Fruit fly (Drosophila melanogaster): Measurements from ENCODE around the gene STUB1.

Gene STUB1

dm6 chr2L:10422643-10423606 lies 14.4 kb upstream of the STUB1 start, which contains the start of the genes pie and Wdfy2:
pie (minus strand) TSS chr2L:10422780.
Wdfy2 (plus strand) TSS chr2L:10423291.
- TF ChIP-seq noc (tag; optimal IDR thresholded peaks at IDR 0.05), result no peak

dm6 chr2L:10425599-10425998 lies 11.7 kb upstream of the STUB1 start:
- no peak for TF ChIP-seq noc (tag; optimal IDR thresholded peaks at IDR 0.05)

DNA sequence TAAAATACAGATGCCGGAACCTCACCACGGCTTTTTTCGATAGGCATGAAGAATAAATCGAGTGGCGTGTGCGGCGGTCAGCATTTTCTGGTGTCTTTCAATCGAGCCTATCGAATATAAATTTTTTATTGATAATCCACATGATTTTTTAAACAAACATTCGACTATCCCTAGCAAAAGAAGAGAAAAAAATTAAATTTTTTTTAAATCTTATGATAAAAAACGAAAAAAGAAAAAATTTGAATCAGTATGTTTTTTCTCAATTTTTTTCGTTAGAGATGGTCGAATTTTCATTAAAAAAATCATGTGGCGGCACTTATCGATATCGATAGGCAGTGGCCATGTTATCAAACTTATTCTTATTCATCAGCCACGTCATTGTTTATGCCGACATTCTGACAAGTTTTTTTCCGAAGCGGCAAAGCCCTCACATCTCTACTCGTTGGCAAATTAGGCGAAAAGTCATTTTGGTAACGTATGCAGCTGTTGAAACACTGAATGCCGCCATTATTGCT lies 10.8 kb upstream of the STUB1 start, which contains the start of the genes SmB and KdelR:
Gene SmB (minus strand): TSS at position 94 of the 515 bp plus-strand sequence.
Gene KdelR (plus strand): TSS at position 354 of the 515 bp plus-strand sequence.
- no peak for TF ChIP-seq noc (tag; optimal IDR thresholded peaks at IDR 0.05)

dm6 chr2L:10428528-10428927 lies 8.8 kb upstream of the STUB1 start, which contains the start of gene CG5188:
CG5188 (plus strand) TSS chr2L:10428829.
- peak; percentile 8 for TF ChIP-seq noc (tag; optimal IDR thresholded peaks at IDR 0.05)

dm6 chr2L:10430802-10431476 lies 6.4 kb upstream of the STUB1 start, which contains the start of the genes Bug22 and TfIIB:
Bug22 (minus strand) TSS chr2L:10430918.
TfIIB (plus strand) TSS chr2L:10431338.
- no peak for TF ChIP-seq noc (tag; optimal IDR thresholded peaks at IDR 0.05)

DNA sequence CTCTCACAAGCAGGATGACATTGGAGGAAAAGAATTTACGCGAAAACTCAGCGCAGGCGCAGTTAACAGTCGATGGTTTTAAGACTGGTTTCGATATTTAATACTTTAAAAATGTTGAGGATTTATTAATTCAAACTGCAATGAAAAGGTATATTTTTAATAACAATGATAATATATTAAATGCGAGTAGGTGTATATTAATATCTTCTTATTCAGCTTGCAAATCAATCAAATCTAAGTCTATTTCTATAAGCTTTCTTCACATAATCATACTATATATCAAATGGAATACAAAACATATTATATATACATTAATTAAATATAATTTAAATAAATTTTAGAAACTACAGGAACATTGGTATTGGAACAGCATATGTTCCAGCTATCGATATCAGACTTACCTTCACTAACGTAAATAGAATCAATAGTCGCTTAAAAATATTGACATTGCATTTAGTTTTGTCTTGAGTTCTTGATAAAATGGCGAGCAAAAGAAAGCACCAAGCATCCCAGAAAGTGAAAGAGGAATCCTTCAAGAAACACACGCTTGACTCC lies 1.7 kb upstream of the STUB1 start, which contains the start of the genes TBC1D16 and holn1:
Gene TBC1D16 (minus strand): TSS at position 51 of the 555 bp plus-strand sequence.
Gene holn1 (plus strand): TSS at position 390 of the 555 bp plus-strand sequence.
- TF ChIP-seq noc (tag; optimal IDR thresholded peaks at IDR 0.05), result no peak

- TF ChIP-seq noc (tag; optimal IDR thresholded peaks at IDR 0.05), result no peak
These were observed 1.8 kb downstream of the STUB1 start, which contains the start of gene Nse4 for dm6 chr2L:10439174-10439573. Nse4 (plus strand) TSS chr2L:10439440.

- no peak for TF ChIP-seq noc (tag; optimal IDR thresholded peaks at IDR 0.05)
These were observed 4.9 kb downstream of the STUB1 start, which contains the start of gene loh for dm6 chr2L:10442048-10442790. loh (plus strand) TSS chr2L:10442534.

DNA sequence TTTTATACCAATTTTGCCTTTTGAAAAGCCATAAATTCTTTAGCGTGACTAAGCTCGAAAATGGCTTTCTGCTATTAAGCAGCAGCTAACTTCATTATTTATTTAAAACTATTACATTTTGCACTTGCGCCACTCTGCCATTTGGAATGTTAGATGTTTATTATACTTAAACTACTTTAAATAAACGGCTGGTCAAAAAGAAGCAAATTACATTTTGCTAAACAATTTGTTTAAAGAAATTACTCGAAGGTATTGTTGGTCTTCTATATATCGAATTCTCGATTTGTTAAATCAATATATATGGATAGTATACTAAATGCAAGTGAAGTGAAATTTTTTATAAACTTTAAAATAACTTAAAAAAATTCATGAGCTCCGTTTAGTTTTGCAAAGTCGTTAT lies 14.9 kb downstream of the STUB1 start, which contains the start of gene ppk10:
Gene ppk10 (minus strand): TSS at position 101 of the 400 bp plus-strand sequence.
- no peak for TF ChIP-seq noc (tag; optimal IDR thresholded peaks at IDR 0.05)

DNA sequence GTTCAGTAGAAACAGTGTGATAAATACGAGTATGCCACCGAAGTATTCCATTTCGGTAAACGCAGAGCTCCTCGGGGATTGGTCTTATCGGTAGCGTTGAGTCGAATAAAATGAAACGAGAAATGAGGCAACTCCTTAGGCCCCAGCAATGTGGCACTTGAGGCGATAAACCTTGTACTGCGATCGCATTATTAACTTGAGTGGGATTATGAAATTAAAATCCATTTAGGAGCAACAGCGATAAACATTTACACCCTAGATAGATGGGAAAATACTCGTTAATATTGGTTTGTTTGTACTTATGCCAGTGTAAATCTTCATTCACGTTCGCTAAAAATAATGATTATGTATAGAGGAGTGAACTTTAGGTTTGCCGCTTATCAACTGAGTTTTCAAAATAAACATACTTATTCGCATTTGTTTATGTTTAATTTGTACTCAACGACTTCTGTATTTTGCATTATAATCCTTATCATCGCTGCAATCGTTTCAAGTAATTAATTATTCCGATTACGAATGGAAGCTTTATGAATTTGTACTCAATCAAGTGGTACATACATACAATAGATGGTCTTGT lies 18.7 kb downstream of the STUB1 start:
- TF ChIP-seq noc (tag; optimal IDR thresholded peaks at IDR 0.05), result peak; percentile 56

DNA sequence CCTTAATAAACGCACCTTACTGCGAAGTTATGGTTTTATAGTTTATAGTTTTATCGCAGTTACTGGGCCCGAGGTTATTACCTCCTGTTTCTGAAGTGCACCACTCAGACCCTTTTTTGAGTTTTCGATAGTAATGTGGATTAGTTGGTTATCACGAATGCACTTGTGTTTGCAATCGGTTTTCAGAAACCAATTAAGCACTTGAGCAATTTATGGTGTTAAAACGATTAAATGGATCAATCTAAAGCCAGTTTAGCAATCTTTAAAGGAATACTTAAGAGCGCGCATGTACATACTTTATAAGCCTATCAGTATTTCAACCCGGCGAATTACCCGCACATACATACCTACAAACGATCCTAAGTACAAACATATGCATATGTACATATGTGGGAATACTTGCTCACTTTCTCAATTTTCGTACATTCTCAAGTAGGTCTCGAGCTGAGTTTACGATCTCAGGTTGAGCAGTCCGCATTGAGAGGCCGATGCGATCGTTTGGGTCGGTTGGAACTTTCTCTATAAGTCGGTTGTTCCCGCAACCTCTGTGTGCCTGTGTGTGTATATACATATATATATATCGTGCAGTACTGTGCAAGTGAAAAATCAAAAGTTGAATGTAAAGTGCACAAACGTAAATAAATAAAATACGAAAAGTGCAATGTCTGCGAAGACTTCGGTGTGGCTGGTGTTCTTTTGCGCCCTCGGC lies 20.0 kb downstream of the STUB1 start, which contains the start of the genes LManI and LManII:
Gene LManI (minus strand): TSS at position 51 of the 709 bp plus-strand sequence.
Gene LManII (plus strand): TSS at position 468 of the 709 bp plus-strand sequence.
- TF ChIP-seq noc (tag; optimal IDR thresholded peaks at IDR 0.05), result no peak

dm6 chr2L:10458979-10459378 lies 21.6 kb downstream of the STUB1 start:
- no peak for TF ChIP-seq noc (tag; optimal IDR thresholded peaks at IDR 0.05)

dm6 chr2L:10466865-10467270 lies 29.5 kb downstream of the STUB1 start:
- TF ChIP-seq noc (tag; optimal IDR thresholded peaks at IDR 0.05), result no peak
